Worm (Caenorhabditis elegans) whole organism, L4 larva: ENCODE data around the gene nlp-101.

ENCODE experiments used
- D1046.2 ChIP-seq: fragments of 200-800 bp; sonication (Bioruptor generic); IDR thresholded peaks from 2 replicates; pipeline ENCODE4 v1.3.6; 2022; ENCODE audit warnings: missing genetic modification characterization, missing compliant biosample characterization
- F10B5.3 ChIP-seq: sonication (generic microtip); optimal IDR thresholded peaks from 2 replicates; lab custom pipeline; 2016; ENCODE audit warnings: mild to moderate bottlenecking, missing genetic modification characterization, missing compliant biosample characterization
- F37D6.2 ChIP-seq: sonication (generic microtip); optimal IDR thresholded peaks from 2 replicates; lab custom pipeline; 2016; ENCODE audit warnings: mild to moderate bottlenecking, missing genetic modification characterization, missing compliant biosample characterization
- F44E2.7 ChIP-seq: fragments of 200-800 bp; sonication (Bioruptor generic); IDR thresholded peaks from 2 replicates; pipeline ENCODE4 v2.1.2; 2022; ENCODE audit warnings: missing genetic modification characterization, missing compliant biosample characterization
- R02D3.7 ChIP-seq: fragments of 150-350 bp; sonication (generic microtip); optimal IDR thresholded peaks from 3 replicates; lab custom pipeline; 2014; ENCODE audit warnings: missing biosample characterization, missing genetic modification characterization
- T20F7.1 ChIP-seq: fragments of 200-800 bp; sonication (Bioruptor generic); optimal IDR thresholded peaks from 2 replicates; lab custom pipeline; 2018; ENCODE audit warnings: mild to moderate bottlenecking, missing genetic modification characterization, missing compliant biosample characterization
- ZK546.5 ChIP-seq, 2 experiments: sonication (generic microtip); optimal IDR thresholded peaks; 2 replicates each; lab custom pipeline; 2017; ENCODE audit warnings: missing biosample characterization in 2 of 2, missing genetic modification characterization in 2 of 2
- aha-1 ChIP-seq: fragments of 150-350 bp; peaks from one replicate; lab custom pipeline; 2014; ENCODE audit warnings: missing biosample characterization, missing genetic modification characterization
- ama-1 ChIP-seq: fragments of 150-350 bp; optimal IDR thresholded peaks from 2 replicates; lab custom pipeline; 2014; ENCODE audit warnings: inconsistent platforms, mixed read lengths
- attf-4 ChIP-seq: sonication (generic microtip); optimal IDR thresholded peaks from 3 replicates; lab custom pipeline; 2017; ENCODE audit warnings: missing biosample characterization, missing genetic modification characterization
- ceh-28 ChIP-seq: fragments of 150-350 bp; optimal IDR thresholded peaks from 2 replicates; lab custom pipeline; 2014; ENCODE audit warnings: missing biosample characterization, missing genetic modification reagents, missing genetic modification characterization
- ceh-32 ChIP-seq: sonication (generic microtip); optimal IDR thresholded peaks from 2 replicates; lab custom pipeline; 2016; ENCODE audit warnings: mild to moderate bottlenecking, missing genetic modification characterization, missing compliant biosample characterization; ENCODE audit not compliant: poor library complexity
- ceh-82 ChIP-seq: sonication (generic microtip); optimal IDR thresholded peaks from 2 replicates; lab custom pipeline; 2017; ENCODE audit warnings: missing biosample characterization, missing genetic modification characterization
- cey-2 ChIP-seq: sonication (generic microtip); optimal IDR thresholded peaks from 3 replicates; lab custom pipeline; 2017; ENCODE audit warnings: missing genetic modification characterization, mild to moderate bottlenecking, missing compliant biosample characterization, antibody characterized with exemption, borderline replicate concordance; ENCODE audit not compliant: insufficient read depth
- daf-16 ChIP-seq, 3 experiments: sonication (generic microtip); optimal IDR thresholded peaks; 2 replicates each; lab custom pipeline; 2016 to 2017; ENCODE audit warnings: missing genetic modification characterization in 3 of 3, missing genetic modification reagents in 3 of 3, mild to moderate bottlenecking in 2 of 3, missing compliant biosample characterization in 2 of 3, missing biosample characterization in 1 of 3, moderate library complexity in 1 of 3
- daf-19 ChIP-seq: fragments of 200-800 bp; sonication (Bioruptor generic); conservative IDR thresholded peaks from 2 replicates; pipeline ENCODE4 v1.3.6; 2022; ENCODE audit warnings: missing genetic modification characterization, missing compliant biosample characterization
- dmd-6 ChIP-seq: fragments of 200-800 bp; sonication (Bioruptor generic); IDR thresholded peaks from 2 replicates; pipeline ENCODE4 v1.3.6; 2022; ENCODE audit warnings: missing genetic modification reagents, missing genetic modification characterization, missing compliant biosample characterization
- duxl-1 ChIP-seq: sonication (generic microtip); optimal IDR thresholded peaks from 2 replicates; lab custom pipeline; 2016; ENCODE audit warnings: mild to moderate bottlenecking, missing genetic modification characterization, moderate library complexity, missing compliant biosample characterization; ENCODE audit not compliant: poor library complexity
- dve-1 ChIP-seq: sonication (generic microtip); optimal IDR thresholded peaks from 2 replicates; lab custom pipeline; 2017; ENCODE audit warnings: antibody characterized with exemption, mild to moderate bottlenecking, missing genetic modification characterization, missing compliant biosample characterization; ENCODE audit not compliant: insufficient read depth
- fos-1 ChIP-seq: fragments of 150-350 bp; optimal IDR thresholded peaks from 2 replicates; lab custom pipeline; 2014; ENCODE audit warnings: missing biosample characterization, missing genetic modification characterization
- hlh-11 ChIP-seq: fragments of 200-800 bp; sonication (Bioruptor generic); optimal IDR thresholded peaks from 2 replicates; lab custom pipeline; 2018; ENCODE audit warnings: mild to moderate bottlenecking, missing genetic modification characterization, missing compliant biosample characterization
- hlh-30 ChIP-seq: sonication (generic microtip); optimal IDR thresholded peaks from 2 replicates; lab custom pipeline; 2017; ENCODE audit warnings: antibody characterized with exemption, mild to moderate bottlenecking, missing genetic modification characterization, missing compliant biosample characterization; ENCODE audit not compliant: insufficient read depth
- lin-13 ChIP-seq: fragments of 150-350 bp; optimal IDR thresholded peaks from 2 replicates; lab custom pipeline; 2014; ENCODE audit warnings: missing biosample characterization, missing genetic modification reagents, missing genetic modification characterization
- lin-15B ChIP-seq: fragments of 150-350 bp; sonication (generic microtip); optimal IDR thresholded peaks from 3 replicates; lab custom pipeline; 2014; ENCODE audit warnings: missing biosample characterization, missing genetic modification characterization
- lsy-2 ChIP-seq, 2 experiments: fragments of 150-350 bp in 1 of 2; sonication (generic microtip) in 1 of 2; optimal IDR thresholded peaks; 2 replicates each; lab custom pipeline; 2014 to 2017; ENCODE audit warnings: missing biosample characterization in 2 of 2, missing genetic modification characterization in 2 of 2
- madf-5 ChIP-seq, 2 experiments: fragments of 200-800 bp; sonication (Bioruptor generic); IDR thresholded peaks; 2 replicates each; pipeline ENCODE4 v1.3.6; 2022; ENCODE audit warnings: missing compliant biosample characterization in 2 of 2, missing genetic modification characterization in 2 of 2
- madf-9 ChIP-seq: fragments of 200-800 bp; sonication (Bioruptor generic); conservative IDR thresholded peaks from 2 replicates; pipeline ENCODE4 v1.3.6; 2022; ENCODE audit warnings: missing genetic modification reagents, missing genetic modification characterization, missing compliant biosample characterization
- mxl-3 ChIP-seq: fragments of 200-800 bp; sonication (Bioruptor generic); optimal IDR thresholded peaks from 2 replicates; lab custom pipeline; 2018; ENCODE audit warnings: mild to moderate bottlenecking, missing genetic modification characterization, missing compliant biosample characterization
- nhr-28 ChIP-seq: fragments of 150-350 bp; optimal IDR thresholded peaks from 2 replicates; lab custom pipeline; 2014; ENCODE audit warnings: missing biosample characterization, missing genetic modification characterization
- nhr-76 ChIP-seq: fragments of 150-350 bp; optimal IDR thresholded peaks from 2 replicates; lab custom pipeline; 2014; ENCODE audit warnings: missing biosample characterization, missing genetic modification characterization
- nhr-77 ChIP-seq: fragments of 150-350 bp; optimal IDR thresholded peaks from 2 replicates; lab custom pipeline; 2014; ENCODE audit warnings: missing biosample characterization, missing genetic modification characterization
- pha-4 ChIP-seq, 2 experiments: fragments of 150-350 bp in 1 of 2; fragments of 200-800 bp in 1 of 2; sonication (Bioruptor generic) in 1 of 2; IDR thresholded peaks in 1 of 2; optimal IDR thresholded peaks in 1 of 2; 2 replicates each; pipeline versions ENCODE4 v1.3.6 to Lab custom; 2014 to 2022; ENCODE audit warnings: missing genetic modification characterization in 2 of 2, missing genetic modification reagents in 2 of 2, missing biosample characterization in 1 of 2, missing compliant biosample characterization in 1 of 2
- skn-1 ChIP-seq: fragments of 150-350 bp; optimal IDR thresholded peaks from 2 replicates; lab custom pipeline; 2014; ENCODE audit warnings: missing biosample characterization, missing genetic modification characterization
- snpc-1.2 ChIP-seq: fragments of 200-800 bp; sonication (Bioruptor generic); IDR thresholded peaks from 2 replicates; pipeline ENCODE4 v1.3.6; 2022; ENCODE audit warnings: missing genetic modification reagents, missing genetic modification characterization, missing compliant biosample characterization
- unc-62 ChIP-seq, 3 experiments: fragments of 150-350 bp in 1 of 3; sonication (generic microtip); optimal IDR thresholded peaks in 2 of 3; peaks in 1 of 3; 1 replicate in 1 of 3; 2 replicates in 2 of 3; lab custom pipeline; 2014 to 2017; ENCODE audit warnings: missing biosample characterization in 3 of 3, missing genetic modification characterization in 3 of 3, missing genetic modification reagents in 3 of 3, missing genotype in 1 of 3
- zag-1 ChIP-seq: fragments of 150-350 bp; optimal IDR thresholded peaks from 2 replicates; lab custom pipeline; 2014; ENCODE audit warnings: missing biosample characterization, missing genetic modification characterization
- zfp-3 ChIP-seq: fragments of 200-800 bp; sonication (Bioruptor generic); conservative IDR thresholded peaks from 2 replicates; pipeline ENCODE4 v1.3.6; 2022; ENCODE audit warnings: missing genetic modification reagents, missing genetic modification characterization, missing compliant biosample characterization
- zip-11 ChIP-seq: fragments of 200-800 bp; sonication (Bioruptor generic); IDR thresholded peaks from 2 replicates; pipeline ENCODE4 v1.3.6; 2022; ENCODE audit warnings: missing genetic modification characterization, missing compliant biosample characterization
- ztf-11 ChIP-seq: fragments of 150-350 bp; optimal IDR thresholded peaks from 2 replicates; lab custom pipeline; 2014; ENCODE audit warnings: missing biosample characterization, missing genetic modification characterization

Gene nlp-101

ce11 chrX:7825707-7826106 is 13.0 kb upstream of the nlp-101 start (continued):
- TF ChIP-seq F37D6.2 (tag; lab: Kevin White, UChicago): no peak
- no peak for TF ChIP-seq lin-15B
- peak; percentile 50 for TF ChIP-seq hlh-30
- no peak for TF ChIP-seq skn-1 (tag; lab: Kevin White, UChicago)
- TF ChIP-seq cey-2 (tag; lab: Kevin White, UChicago): no peak
- no peak for TF ChIP-seq fos-1 (tag; lab: Kevin White, UChicago)
- no peak for TF ChIP-seq zip-11 (GFP tag; lab: Robert Waterston, UW)
- TF ChIP-seq ceh-82 (tag; lab: Kevin White, UChicago): no peak
- no peak for TF ChIP-seq ceh-28 (tag; lab: Kevin White, UChicago)
- TF ChIP-seq daf-16 (GFP tag; optimal IDR thresholded peaks at IDR 0.05; lab: Kevin White, UChicago): peak in 1 of 2 experiments; percentile 71
- peak; percentile 73 for TF ChIP-seq daf-16 (tag; optimal IDR thresholded peaks at IDR 0.05; lab: Kevin White, UChicago)
- no peak for TF ChIP-seq nhr-76 (tag; lab: Kevin White, UChicago)
- TF ChIP-seq nhr-77 (tag; lab: Kevin White, UChicago): peak; percentile 18
- no peak for TF ChIP-seq madf-9
- no peak for TF ChIP-seq T20F7.1 (GFP tag; lab: Kevin White, UChicago)
- TF ChIP-seq R02D3.7 (tag; lab: Kevin White, UChicago): no peak
- peak; percentile 51 for TF ChIP-seq duxl-1 (tag; lab: Kevin White, UChicago)
- no peak for TF ChIP-seq snpc-1.2
- TF ChIP-seq ceh-32 (tag; lab: Kevin White, UChicago): no peak
- no peak for TF ChIP-seq zag-1 (tag; lab: Kevin White, UChicago)

ce11 chrX:7826590-7827260 is 12.0 kb upstream of the nlp-101 start:
- TF ChIP-seq nhr-28 (peak; percentile 53), lsy-2 (tag; optimal IDR thresholded peaks at IDR 0.05; lab: Kevin White, UChicago) (no peak), lin-13 (GFP tag; lab: Kevin White, UChicago) (no peak)
- TF ChIP-seq, all 104 proteins: peak for 1

ce11 chrX:7827989-7828388 is 10.7 kb upstream of the nlp-101 start:
- TF ChIP-seq ztf-11 (tag; lab: Kevin White, UChicago): no peak
- no peak for TF ChIP-seq ama-1 (lab: Kevin White, UChicago)
- TF ChIP-seq aha-1 (tag; lab: Kevin White, UChicago): no peak
- TF ChIP-seq daf-16 (GFP tag; optimal IDR thresholded peaks at IDR 0.05; lab: Kevin White, UChicago): no peak
- peak; percentile 91 for TF ChIP-seq daf-16 (tag; optimal IDR thresholded peaks at IDR 0.05; lab: Kevin White, UChicago)
- TF ChIP-seq dmd-6: peak; percentile 59
- TF ChIP-seq hlh-11 (tag; lab: Kevin White, UChicago): no peak

ce11 chrX:7834117-7834516 is 4.6 kb upstream of the nlp-101 start, which contains the start of gene sul-3:
Gene sul-3, minus strand, starts transcription at chrX:7834217.
- TF ChIP-seq aha-1 (tag; lab: Kevin White, UChicago) (peak; percentile 28), unc-62 (GFP tag; optimal IDR thresholded peaks at IDR 0.05 in 1 of 2; lab: Kevin White, UChicago) (peak in 1 of 2 experiments; percentile 56), unc-62 (tag; optimal IDR thresholded peaks at IDR 0.05; lab: Kevin White, UChicago) (no peak), ceh-28 (tag; lab: Kevin White, UChicago) (no peak)

ce11 chrX:7839989-7840388 is 1.3 kb downstream of the nlp-101 start:
- TF ChIP-seq aha-1 (tag; lab: Kevin White, UChicago) (peak; percentile 97), ZK546.5 (tag; optimal IDR thresholded peaks at IDR 0.05; lab: Kevin White, UChicago) (no peak)

- TF ChIP-seq mxl-3 (GFP tag; lab: Kevin White, UChicago) (no peak), zfp-3 (GFP tag; lab: Robert Waterston, UW) (no peak), daf-19 (GFP tag; lab: Robert Waterston, UW) (no peak), dve-1 (tag; lab: Kevin White, UChicago) (no peak), attf-4 (tag; lab: Kevin White, UChicago) (no peak), F44E2.7 (no peak), F10B5.3 (no peak), madf-5 (GFP tag; IDR thresholded peaks at IDR 0.05; lab: Robert Waterston, UW) (no peak), lin-15B (no peak), D1046.2 (no peak), ceh-82 (tag; lab: Kevin White, UChicago) (no peak), pha-4 (GFP tag; IDR thresholded peaks at IDR 0.05; lab: Robert Waterston, UW) (no peak), pha-4 (tag; optimal IDR thresholded peaks at IDR 0.05; lab: Kevin White, UChicago) (no peak), madf-9 (no peak), zip-11 (GFP tag; lab: Robert Waterston, UW) (no peak)
These were observed 3.6 kb downstream of the nlp-101 start, which contains the start of gene idpp-11 for ce11 chrX:7842241-7842640. Gene idpp-11, plus strand, starts transcription at chrX:7842541.
